Worm (Caenorhabditis elegans) whole organism, L3 larva: ENCODE measurements around the gene C16C8.18.

Source experiments
- ama-1 ChIP-seq: fragments of 150-350 bp; optimal IDR thresholded peaks from 2 replicates; lab custom pipeline; 2018
- ceh-16 ChIP-seq: sonication (generic microtip); optimal IDR thresholded peaks from 2 replicates; lab custom pipeline; 2017; ENCODE audit warnings: missing biosample characterization, missing genetic modification characterization
- nhr-28 ChIP-seq: fragments of 150-350 bp; optimal IDR thresholded peaks from 2 replicates; lab custom pipeline; 2014; ENCODE audit warnings: missing biosample characterization, missing genetic modification characterization
- pha-4 ChIP-seq: fragments of 150-350 bp; optimal IDR thresholded peaks from 2 replicates; lab custom pipeline; 2014; ENCODE audit warnings: missing biosample characterization, missing genetic modification reagents, missing genetic modification characterization
- ztf-11 ChIP-seq: fragments of 150-350 bp; optimal IDR thresholded peaks from 2 replicates; lab custom pipeline; 2014; ENCODE audit warnings: missing biosample characterization, missing genetic modification characterization

ce11 chrII:3395484-3395883, 34.0 kb upstream of the C16C8.18 start, which contains the start of gene nep-20:
- TF ChIP-seq pha-4 (tag; lab: Kevin White, UChicago) (no peak), ama-1 (lab: Kevin White, UChicago) (no peak), nhr-28 (tag; lab: Kevin White, UChicago) (no peak), ztf-11 (tag; lab: Kevin White, UChicago) (no peak), ceh-16 (tag; lab: Kevin White, UChicago) (no peak)
